Worm (Caenorhabditis elegans): ENCODE measurements around the gene K08B12.1.
A peak's percentile ranks its signal among the peaks of the same experiment; 100 is the strongest.

DNA sequence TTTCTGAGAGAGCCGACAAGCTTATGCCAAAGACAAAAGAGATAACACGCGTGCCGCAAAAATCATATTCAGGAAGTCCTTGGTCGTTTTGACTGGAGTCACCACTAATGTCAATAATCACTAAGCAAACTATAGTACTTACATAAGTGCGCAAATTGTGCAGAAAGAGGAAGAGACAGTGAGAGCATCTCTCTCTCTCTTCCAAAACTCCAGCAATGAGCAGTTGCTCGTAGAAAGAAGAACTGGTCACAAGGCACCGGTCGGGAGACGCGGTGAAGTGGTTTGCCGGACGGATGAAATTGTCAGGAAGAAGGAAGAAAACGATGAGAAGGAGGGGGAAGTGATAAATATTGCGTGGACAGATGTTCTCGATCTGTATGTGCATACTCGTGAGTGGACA lies 10.9 kb downstream of the K08B12.1 start:
- TF ChIP-seq med-1 (GFP tag; optimal IDR thresholded peaks at IDR 0.05; ENCODE audit: insufficient read depth) (no peak), flt-1 (GFP tag; IDR thresholded peaks at IDR 0.05) (0 out of 2 replicates have a peak, but pooled peaks have one; percentile 4), tab-1 (GFP tag; IDR thresholded peaks at IDR 0.05) (no peak), ztf-23 (GFP tag; IDR thresholded peaks at IDR 0.05) (no peak), cog-1 (tag; optimal IDR thresholded peaks at IDR 0.05) (no peak)

Data from whole organism, midembryonic.